Worm (Caenorhabditis elegans): ENCODE measurements around the gene clec-208.
A peak's percentile ranks its signal among the peaks of the same experiment; 100 is the strongest.

The clec-208 gene

ce11 chrV:2068728-2069443 is 28.9 kb upstream of the clec-208 start (continued):
- TF ChIP-seq snpc-1.3 (tag; optimal IDR thresholded peaks at IDR 0.05; ENCODE audit: insufficient read depth) (peak; percentile 28), lin-35 (GFP tag; optimal IDR thresholded peaks at IDR 0.05) (no peak), F23B12.7 (tag; optimal IDR thresholded peaks at IDR 0.05; ENCODE audit: insufficient read depth) (no peak), unc-62 (GFP tag; optimal IDR thresholded peaks at IDR 0.05) (no peak), K11D2.4 (GFP tag; IDR thresholded peaks at IDR 0.05) (no peak), ama-1 (optimal IDR thresholded peaks at IDR 0.05) (no peak), ama-1 (GFP tag; optimal IDR thresholded peaks at IDR 0.05) (no peak), bed-2 (GFP tag; IDR thresholded peaks at IDR 0.05) (no peak), tlf-1 (GFP tag; optimal IDR thresholded peaks at IDR 0.05) (no peak), ccch-3 (GFP tag; optimal IDR thresholded peaks at IDR 0.05) (no peak), dox-1 (GFP tag; IDR thresholded peaks at IDR 0.05) (peak; percentile 32; the same call in 1 of the 2 replicates), hsf-1 (GFP tag; IDR thresholded peaks at IDR 0.05) (no peak; the same call in 1 of the 2 replicates), mes-4 (tag; optimal IDR thresholded peaks at IDR 0.05) (no peak), dpl-1 (GFP tag; optimal IDR thresholded peaks at IDR 0.05) (no peak), hmg-1.2 (GFP tag; IDR thresholded peaks at IDR 0.05) (no peak), F57C9.4 (tag; optimal IDR thresholded peaks at IDR 0.05) (no peak), ztf-25 (GFP tag; IDR thresholded peaks at IDR 0.05) (no peak)

- TF ChIP-seq nfya-1 (tag; optimal IDR thresholded peaks at IDR 0.05; ENCODE audit: borderline replicate concordance, insufficient read depth) (no peak), lsy-27 (tag; optimal IDR thresholded peaks at IDR 0.05; ENCODE audit: borderline replicate concordance, insufficient read depth) (no peak), rpc-1 (optimal IDR thresholded peaks at IDR 0.05) (no peak), rpc-1 (tag; optimal IDR thresholded peaks at IDR 0.05) (no peak), nhr-90 (tag; optimal IDR thresholded peaks at IDR 0.05) (no peak), lin-35 (GFP tag; optimal IDR thresholded peaks at IDR 0.05) (no peak), F52B5.7 (tag; optimal IDR thresholded peaks at IDR 0.05) (no peak), ztf-6 (GFP tag; IDR thresholded peaks at IDR 0.05) (no peak), K12H6.12 (tag; optimal IDR thresholded peaks at IDR 0.05) (no peak), unc-130 (GFP tag; optimal IDR thresholded peaks at IDR 0.05) (no peak), ceh-91 (GFP tag; IDR thresholded peaks at IDR 0.05) (no peak), tbp1 (GFP tag; optimal IDR thresholded peaks at IDR 0.05) (no peak), ceh-58 (GFP tag; IDR thresholded peaks at IDR 0.05) (no peak), egl-44 (GFP tag; IDR thresholded peaks at IDR 0.05) (no peak)
Measured at ce11 chrV:2072807-2073206, 24.9 kb upstream of the clec-208 start, which contains the start of gene Y40B10A.9. Gene Y40B10A.9 (minus strand): TSS chrV:2072907.

- TF ChIP-seq somi-1 (GFP tag; optimal IDR thresholded peaks at IDR 0.05) (peak; percentile 36), nfyb-1 (GFP tag; IDR thresholded peaks at IDR 0.05) (no peak), zfh-2 (GFP tag; conservative IDR thresholded peaks at IDR 0.05) (peak; percentile 44; the same call in 1 of the 2 replicates)
Measured at ce11 chrV:2076043-2076442, 21.7 kb upstream of the clec-208 start.

ce11 chrV:2081269-2081668 is 16.5 kb upstream of the clec-208 start:
- TF ChIP-seq repo-1 (tag; optimal IDR thresholded peaks at IDR 0.05) (no peak), T07F8.4 (tag; optimal IDR thresholded peaks at IDR 0.05) (no peak), nhr-120 (GFP tag; IDR thresholded peaks at IDR 0.05) (no peak), lin-35 (GFP tag; optimal IDR thresholded peaks at IDR 0.05) (no peak), lir-1 (GFP tag; conservative IDR thresholded peaks at IDR 0.05) (no peak), ceh-58 (GFP tag; IDR thresholded peaks at IDR 0.05) (no peak), rcor-1 (GFP tag; IDR thresholded peaks at IDR 0.05) (no peak)

Measured in whole organism, young adult.